Worm (Caenorhabditis elegans) whole organism, L4/young adult: ENCODE results near the gene pfkb-1.2.
A peak's percentile ranks its signal among the peaks of the same experiment; 100 is the strongest.

Experiments
- W03F9.2 ChIP-seq: fragments of 150-350 bp; optimal IDR thresholded peaks from 2 replicates; lab custom pipeline; 2014; ENCODE audit warnings: missing biosample characterization, missing genetic modification characterization
- dao-5 ChIP-seq: sonication (generic microtip); optimal IDR thresholded peaks from 2 replicates; lab custom pipeline; 2016; ENCODE audit warnings: missing genotype, missing genetic modification characterization, moderate library complexity, missing compliant biosample characterization
- him-1 ChIP-seq: sonication (generic microtip); optimal IDR thresholded peaks from 2 replicates; lab custom pipeline; 2016; ENCODE audit warnings: missing genotype, missing genetic modification reagents, missing genetic modification characterization, missing compliant biosample characterization

ce11 chrIV:5973947-5974495 lies 32.3 kb downstream of the pfkb-1.2 start:
- TF ChIP-seq him-1, result peak; percentile 75
- TF ChIP-seq dao-5 (tag; lab: Kevin White, UChicago), result no peak
- no peak for TF ChIP-seq W03F9.2 (tag; lab: Kevin White, UChicago)
